Worm (Caenorhabditis elegans): Measurements from ENCODE around the gene B0252.8.

DNA sequence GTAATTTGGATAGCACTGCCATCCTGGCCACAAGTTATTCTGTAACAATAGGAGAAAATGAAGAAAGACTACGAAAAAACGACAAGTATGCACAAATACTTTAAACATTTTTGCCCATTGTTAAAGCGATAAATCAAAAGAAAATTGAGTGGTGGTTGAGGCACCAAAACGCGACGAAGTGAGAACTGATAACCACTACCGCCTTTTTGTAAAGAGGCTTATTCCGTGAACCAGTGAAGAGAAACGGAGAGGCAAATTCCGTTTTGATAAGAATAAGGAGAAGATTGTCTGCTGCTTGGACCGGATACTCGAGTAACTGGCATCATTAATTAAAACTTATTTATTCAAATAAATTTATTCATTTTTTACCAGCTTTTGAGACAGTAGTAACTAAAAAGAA, 32.2 kb upstream of the B0252.8 start, which contains the start of gene pmp-1:
- TF ChIP-seq ham-2 (GFP tag; optimal IDR thresholded peaks at IDR 0.05) (no peak), unc-62 (GFP tag; optimal IDR thresholded peaks at IDR 0.05) (no peak), nhr-12 (tag; optimal IDR thresholded peaks at IDR 0.05) (no peak), M03D4.4 (tag; optimal IDR thresholded peaks at IDR 0.05) (no peak), unc-39 (tag; optimal IDR thresholded peaks at IDR 0.05) (no peak), nhr-76 (tag; optimal IDR thresholded peaks at IDR 0.05) (no peak), zip-8 (tag; optimal IDR thresholded peaks at IDR 0.05) (no peak), elt-1 (tag; optimal IDR thresholded peaks at IDR 0.05; ENCODE audit: borderline replicate concordance, insufficient read depth) (no peak), unc-120 (tag; optimal IDR thresholded peaks at IDR 0.05; ENCODE audit: poor library complexity, severe bottlenecking) (no peak)
